Fruit fly (Drosophila melanogaster) whole organism, adult: Measurements from ENCODE around the gene CG10660.

Source experiments
- CG11617 ChIP-seq: fragments of 200-800 bp; sonication (Bioruptor generic); optimal IDR thresholded peaks from 2 replicates; lab custom pipeline; 2017; ENCODE audit warnings: mild to moderate bottlenecking, missing biosample characterization, missing genetic modification reagents, missing genetic modification characterization
- CG12768 ChIP-seq: fragments of 200-800 bp; sonication (Bioruptor generic); optimal IDR thresholded peaks from 2 replicates; lab custom pipeline; 2017; ENCODE audit warnings: missing biosample characterization, missing genetic modification characterization, mild to moderate bottlenecking, moderate library complexity, missing genetic modification reagents
- CG14711 ChIP-seq: fragments of 200-800 bp; sonication (Bioruptor generic); optimal IDR thresholded peaks from 2 replicates; lab custom pipeline; 2018; ENCODE audit warnings: missing biosample characterization, mild to moderate bottlenecking, missing genetic modification characterization, moderate library complexity
- CG1620 ChIP-seq: fragments of 200-800 bp; sonication (Bioruptor generic); optimal IDR thresholded peaks from 2 replicates; lab custom pipeline; 2016; ENCODE audit warnings: missing biosample characterization, missing genetic modification characterization
- CG33017 ChIP-seq: fragments of 200-800 bp; sonication (Bioruptor generic); optimal IDR thresholded peaks from 2 replicates; lab custom pipeline; 2018; ENCODE audit warnings: missing biosample characterization, mild to moderate bottlenecking, missing genetic modification characterization, moderate library complexity
- CG5204 ChIP-seq: fragments of 200-800 bp; sonication (Bioruptor generic); optimal IDR thresholded peaks from 2 replicates; lab custom pipeline; 2016; ENCODE audit warnings: missing biosample characterization, missing genetic modification characterization
- CG7045 ChIP-seq: fragments of 200-800 bp; sonication (Bioruptor generic); optimal IDR thresholded peaks from 2 replicates; lab custom pipeline; 2017; ENCODE audit warnings: missing biosample characterization, mild to moderate bottlenecking, missing genetic modification characterization
- CG7101 ChIP-seq: fragments of 200-800 bp; sonication (Bioruptor generic); optimal IDR thresholded peaks from 2 replicates; lab custom pipeline; 2018; ENCODE audit warnings: missing biosample characterization, mild to moderate bottlenecking, missing genetic modification characterization, moderate library complexity
- Clk ChIP-seq: fragments of 200-800 bp; sonication (Bioruptor generic); optimal IDR thresholded peaks from 2 replicates; lab custom pipeline; 2017; ENCODE audit warnings: missing biosample characterization, missing genetic modification characterization
- Crg-1 ChIP-seq: fragments of 200-800 bp; sonication (Bioruptor generic); optimal IDR thresholded peaks from 2 replicates; lab custom pipeline; 2016; ENCODE audit warnings: missing biosample characterization, missing genetic modification characterization
- Hr96 ChIP-seq: fragments of 200-800 bp; sonication (Bioruptor generic); optimal IDR thresholded peaks from 2 replicates; lab custom pipeline; 2016; ENCODE audit warnings: missing biosample characterization, missing genetic modification characterization
- Mnt ChIP-seq: fragments of 200-800 bp; sonication (Bioruptor generic); optimal IDR thresholded peaks from 2 replicates; lab custom pipeline; 2016; ENCODE audit warnings: missing biosample characterization, mild to moderate bottlenecking, missing genetic modification characterization
- bab1 ChIP-seq: fragments of 200-800 bp; sonication (Bioruptor generic); optimal IDR thresholded peaks from 3 replicates; lab custom pipeline; 2019; ENCODE audit warnings: missing biosample characterization, mild to moderate bottlenecking, missing genetic modification characterization, moderate library complexity
- cic ChIP-seq: fragments of 200-800 bp; sonication (Bioruptor generic); optimal IDR thresholded peaks from 2 replicates; lab custom pipeline; 2017; ENCODE audit warnings: missing biosample characterization, mild to moderate bottlenecking, missing genetic modification characterization, moderate library complexity
- cnc ChIP-seq, 2 experiments: fragments of >200 bp; optimal IDR thresholded peaks; 2 replicates each; lab custom pipeline; 2017
- kay ChIP-seq: fragments of 200-800 bp; sonication (Bioruptor generic); peaks from one replicate; lab custom pipeline; 2016; ENCODE audit warnings: missing biosample characterization, missing genetic modification characterization, borderline replicate concordance
- ovo ChIP-seq: fragments of 200-800 bp; sonication (Bioruptor generic); optimal IDR thresholded peaks from 2 replicates; lab custom pipeline; 2016; ENCODE audit warnings: missing biosample characterization, missing genetic modification characterization
- pad ChIP-seq: fragments of 200-800 bp; sonication (Bioruptor generic); optimal IDR thresholded peaks from 3 replicates; lab custom pipeline; 2017; ENCODE audit warnings: missing biosample characterization, missing genetic modification characterization, mild to moderate bottlenecking, moderate library complexity, missing genetic modification reagents
- tj ChIP-seq: fragments of 200-800 bp; sonication (Bioruptor generic); optimal IDR thresholded peaks from 3 replicates; lab custom pipeline; 2017; ENCODE audit warnings: missing biosample characterization, mild to moderate bottlenecking, missing genetic modification characterization, moderate library complexity
- toe ChIP-seq: fragments of 200-800 bp; sonication (Bioruptor generic); optimal IDR thresholded peaks from 2 replicates; lab custom pipeline; 2016; ENCODE audit warnings: missing biosample characterization, missing genetic modification characterization

CG10660 gene

dm6 chr3L:12471471-12471978 lies 19.0 kb downstream of the CG10660 start, which contains the start of gene CG10616:
Gene CG10616 (plus strand): TSS chr3L:12471728.
- TF ChIP-seq CG7045 (GFP tag; lab: Kevin White, UChicago) (no peak), bab1 (GFP tag; lab: Kevin White, UChicago) (peak; percentile 15), Crg-1 (GFP tag; lab: Kevin White, UChicago) (no peak), Mnt (no peak)

dm6 chr3L:12470509-12470908 lies 20.0 kb downstream of the CG10660 start:
- TF ChIP-seq CG7101 (tag; lab: Kevin White, UChicago) = no peak
- no peak for TF ChIP-seq CG5204
- no peak for TF ChIP-seq toe (GFP tag; lab: Kevin White, UChicago)
- TF ChIP-seq Mnt = no peak
- no peak for TF ChIP-seq bab1 (GFP tag; lab: Kevin White, UChicago)
- no peak for TF ChIP-seq CG12768 (GFP tag; lab: Kevin White, UChicago)
- TF ChIP-seq ovo (GFP tag; lab: Kevin White, UChicago) = no peak
- no peak for TF ChIP-seq cic (GFP tag; lab: Kevin White, UChicago)
- no peak for TF ChIP-seq CG1620
- no peak for TF ChIP-seq CG7045 (GFP tag; lab: Kevin White, UChicago)
- no peak for TF ChIP-seq CG33017 (tag; lab: Kevin White, UChicago)
- TF ChIP-seq kay = no peak
- TF ChIP-seq tj = no peak
- TF ChIP-seq Clk (GFP tag; lab: Kevin White, UChicago) = no peak
- no peak for TF ChIP-seq Crg-1 (GFP tag; lab: Kevin White, UChicago)
- TF ChIP-seq pad (GFP tag; lab: Kevin White, UChicago) = no peak
- no peak for TF ChIP-seq CG14711 (tag; lab: Kevin White, UChicago)
- no peak for TF ChIP-seq cnc (optimal IDR thresholded peaks at IDR 0.05; lab: Kevin White, UChicago)
- no peak for TF ChIP-seq CG11617 (GFP tag; lab: Kevin White, UChicago)
- no peak for TF ChIP-seq Hr96 (GFP tag; lab: Kevin White, UChicago)

dm6 chr3L:12469684-12470083 lies 20.8 kb downstream of the CG10660 start, which contains the start of gene CG32102:
Gene CG32102 (minus strand): TSS chr3L:12469784.
- TF ChIP-seq tj (no peak), CG11617 (GFP tag; lab: Kevin White, UChicago) (no peak), Mnt (no peak), cic (GFP tag; lab: Kevin White, UChicago) (no peak), pad (GFP tag; lab: Kevin White, UChicago) (no peak), Crg-1 (GFP tag; lab: Kevin White, UChicago) (no peak), cnc (optimal IDR thresholded peaks at IDR 0.05; lab: Kevin White, UChicago) (no peak), Hr96 (GFP tag; lab: Kevin White, UChicago) (no peak), CG7045 (GFP tag; lab: Kevin White, UChicago) (no peak), Clk (GFP tag; lab: Kevin White, UChicago) (no peak), CG7101 (tag; lab: Kevin White, UChicago) (no peak), toe (GFP tag; lab: Kevin White, UChicago) (no peak), CG33017 (tag; lab: Kevin White, UChicago) (no peak), CG5204 (no peak), CG1620 (no peak), ovo (GFP tag; lab: Kevin White, UChicago) (no peak), CG14711 (tag; lab: Kevin White, UChicago) (no peak), CG12768 (GFP tag; lab: Kevin White, UChicago) (no peak)

- TF ChIP-seq kay (no peak), Mnt (peak; percentile 2), Hr96 (GFP tag; lab: Kevin White, UChicago) (no peak), pad (GFP tag; lab: Kevin White, UChicago) (peak; percentile 79), ovo (GFP tag; lab: Kevin White, UChicago) (peak; percentile 52), toe (GFP tag; lab: Kevin White, UChicago) (peak; percentile 84), tj (peak; percentile 72)
Measured at dm6 chr3L:12468016-12468415, 22.5 kb downstream of the CG10660 start, which contains the start of gene eyg. Gene eyg (minus strand): TSS chr3L:12468021.

- TF ChIP-seq CG5204 = no peak
- TF ChIP-seq cic (GFP tag; lab: Kevin White, UChicago) = no peak
- no peak for TF ChIP-seq pad (GFP tag; lab: Kevin White, UChicago)
Measured at dm6 chr3L:12465229-12465628, 25.2 kb downstream of the CG10660 start.

- no peak for TF ChIP-seq CG5204
- no peak for TF ChIP-seq ovo (GFP tag; lab: Kevin White, UChicago)
- no peak for TF ChIP-seq CG7045 (GFP tag; lab: Kevin White, UChicago)
- TF ChIP-seq Hr96 (GFP tag; lab: Kevin White, UChicago) = no peak
- TF ChIP-seq toe (GFP tag; lab: Kevin White, UChicago) = no peak
- TF ChIP-seq kay = no peak
- no peak for TF ChIP-seq Crg-1 (GFP tag; lab: Kevin White, UChicago)
- no peak for TF ChIP-seq CG7101 (tag; lab: Kevin White, UChicago)
- no peak for TF ChIP-seq pad (GFP tag; lab: Kevin White, UChicago)
- no peak for TF ChIP-seq cic (GFP tag; lab: Kevin White, UChicago)
- no peak for TF ChIP-seq cnc (optimal IDR thresholded peaks at IDR 0.05; lab: Kevin White, UChicago)
- TF ChIP-seq bab1 (GFP tag; lab: Kevin White, UChicago) = no peak
- no peak for TF ChIP-seq CG11617 (GFP tag; lab: Kevin White, UChicago)
- TF ChIP-seq CG14711 (tag; lab: Kevin White, UChicago) = no peak
- no peak for TF ChIP-seq Clk (GFP tag; lab: Kevin White, UChicago)
- no peak for TF ChIP-seq tj
- no peak for TF ChIP-seq CG12768 (GFP tag; lab: Kevin White, UChicago)
- TF ChIP-seq Mnt = no peak
- TF ChIP-seq CG1620 = no peak
Measured at dm6 chr3L:12463580-12463979, 26.9 kb downstream of the CG10660 start.
